Fruit fly (Drosophila melanogaster) whole organism, embryonic: ENCODE data around the gene Pgant8.

Experiments used
- Ada2b ChIP-seq: fragments of 200-800 bp; sonication (Bioruptor generic); IDR thresholded peaks from 2 replicates; pipeline ENCODE4 v1.3.6; 2022; ENCODE audit warnings: missing biosample characterization, missing genetic modification characterization
- Aef1 ChIP-seq: fragments of 200-800 bp; sonication (Bioruptor generic); IDR thresholded peaks from 3 replicates; pipeline ENCODE4 v1.3.6; 2022; ENCODE audit warnings: missing biosample characterization, missing genetic modification characterization
- Antp ChIP-seq: fragments of 200-800 bp; sonication (Bioruptor generic); optimal IDR thresholded peaks from 3 replicates; lab custom pipeline; 2016; ENCODE audit warnings: missing biosample characterization, missing genetic modification characterization
- Blimp-1 ChIP-seq: fragments of 200-800 bp; sonication (Bioruptor generic); optimal IDR thresholded peaks from 3 replicates; lab custom pipeline; 2018; ENCODE audit warnings: missing biosample characterization, missing genetic modification characterization, mild to moderate bottlenecking, moderate library complexity, missing genetic modification reagents
- CG10274 ChIP-seq: fragments of 200-800 bp; sonication (Bioruptor generic); optimal IDR thresholded peaks from 3 replicates; lab custom pipeline; 2017; ENCODE audit warnings: missing biosample characterization, mild to moderate bottlenecking, missing genetic modification characterization
- CG11093 ChIP-seq: fragments of 200-800 bp; sonication (Bioruptor generic); IDR thresholded peaks from 3 replicates; pipeline ENCODE4 v1.3.6; 2022; ENCODE audit warnings: missing biosample characterization, missing genetic modification characterization
- CG11696 ChIP-seq: fragments of 200-800 bp; sonication (Bioruptor generic); IDR thresholded peaks from 2 replicates; pipeline ENCODE4 v1.3.6; 2022; ENCODE audit warnings: missing biosample characterization, missing genetic modification characterization
- CG12391 ChIP-seq: fragments of 200-800 bp; sonication (Bioruptor generic); optimal IDR thresholded peaks from 3 replicates; lab custom pipeline; 2018; ENCODE audit warnings: missing biosample characterization, mild to moderate bottlenecking, missing genetic modification characterization, moderate library complexity
- CG15269 ChIP-seq: fragments of 200-800 bp; sonication (Bioruptor generic); optimal IDR thresholded peaks from 2 replicates; lab custom pipeline; 2018; ENCODE audit warnings: missing biosample characterization, mild to moderate bottlenecking, missing genetic modification characterization, moderate library complexity
- CG15696 ChIP-seq: fragments of 200-800 bp; sonication (Bioruptor generic); optimal IDR thresholded peaks from 2 replicates; lab custom pipeline; 2019; ENCODE audit warnings: missing biosample characterization, mild to moderate bottlenecking, missing genetic modification characterization, moderate library complexity
- CG17829 ChIP-seq: fragments of 200-800 bp; optimal IDR thresholded peaks from 2 replicates; lab custom pipeline; 2019; ENCODE audit warnings: missing biosample characterization, mild to moderate bottlenecking, missing genetic modification characterization, moderate library complexity
- CG4404 ChIP-seq: fragments of 200-800 bp; sonication (Bioruptor generic); IDR thresholded peaks from 2 replicates; pipeline ENCODE4 v1.3.6; 2022; ENCODE audit warnings: missing biosample characterization, missing genetic modification characterization
- CG4707 ChIP-seq: fragments of 200-800 bp; sonication (Bioruptor generic); optimal IDR thresholded peaks from 2 replicates; lab custom pipeline; 2018; ENCODE audit warnings: missing biosample characterization, mild to moderate bottlenecking, missing genetic modification characterization, moderate library complexity
- CG6254 ChIP-seq: fragments of 200-800 bp; sonication (Bioruptor generic); optimal IDR thresholded peaks from 3 replicates; lab custom pipeline; 2017; ENCODE audit warnings: mild to moderate bottlenecking, missing biosample characterization, missing genetic modification reagents, missing genetic modification characterization
- CG6654 ChIP-seq: fragments of 200-800 bp; sonication (Bioruptor generic); optimal IDR thresholded peaks from 2 replicates; lab custom pipeline; 2017; ENCODE audit warnings: missing biosample characterization, mild to moderate bottlenecking, missing genetic modification characterization
- CG8924 ChIP-seq: fragments of 200-800 bp; optimal IDR thresholded peaks from 3 replicates; lab custom pipeline; 2019; ENCODE audit warnings: missing biosample characterization, mild to moderate bottlenecking, missing genetic modification characterization, moderate library complexity
- CG9727 ChIP-seq: fragments of 200-800 bp; sonication (Bioruptor generic); optimal IDR thresholded peaks from 3 replicates; lab custom pipeline; 2017; ENCODE audit warnings: missing biosample characterization, mild to moderate bottlenecking, missing genetic modification characterization
- CG9817 ChIP-seq: fragments of 200-800 bp; sonication (Bioruptor generic); optimal IDR thresholded peaks from 2 replicates; lab custom pipeline; 2018; ENCODE audit warnings: missing biosample characterization, mild to moderate bottlenecking, missing genetic modification characterization, moderate library complexity
- Dbx ChIP-seq: fragments of 200-800 bp; sonication (Bioruptor generic); IDR thresholded peaks from 3 replicates; pipeline ENCODE4 v1.3.6; 2022; ENCODE audit warnings: missing biosample characterization, missing genetic modification characterization
- ERR ChIP-seq: fragments of 200-800 bp; sonication (Bioruptor generic); optimal IDR thresholded peaks from 2 replicates; lab custom pipeline; 2016; ENCODE audit warnings: missing biosample characterization, missing genetic modification characterization
- HHEX ChIP-seq: fragments of 200-800 bp; sonication (Bioruptor generic); optimal IDR thresholded peaks from 3 replicates; lab custom pipeline; 2017; ENCODE audit warnings: missing biosample characterization, mild to moderate bottlenecking, missing genetic modification characterization, missing genetic modification reagents
- MTF-1 ChIP-seq: fragments of 200-800 bp; sonication (Bioruptor generic); optimal IDR thresholded peaks from 2 replicates; lab custom pipeline; 2018; ENCODE audit warnings: missing biosample characterization, mild to moderate bottlenecking, missing genetic modification characterization, borderline replicate concordance
- Rx ChIP-seq: fragments of 200-800 bp; sonication (Bioruptor generic); IDR thresholded peaks from 2 replicates; pipeline ENCODE4 v1.3.6; 2022; ENCODE audit warnings: missing biosample characterization, missing genetic modification characterization
- Xrp1 ChIP-seq: fragments of 200-800 bp; sonication (Bioruptor generic); IDR thresholded peaks from 2 replicates; pipeline ENCODE4 v1.3.6; 2022; ENCODE audit warnings: missing biosample characterization, missing genetic modification characterization
- YL-1 ChIP-seq: fragments of 200-800 bp; sonication (Bioruptor generic); optimal IDR thresholded peaks from 3 replicates; lab custom pipeline; 2017; ENCODE audit warnings: missing biosample characterization, mild to moderate bottlenecking, missing genetic modification characterization
- ac ChIP-seq: fragments of 200-800 bp; sonication (Bioruptor generic); optimal IDR thresholded peaks from 3 replicates; lab custom pipeline; 2017; ENCODE audit warnings: missing biosample characterization, mild to moderate bottlenecking, missing genetic modification characterization
- aop ChIP-seq: fragments of 200-800 bp; sonication (Bioruptor generic); IDR thresholded peaks from 2 replicates; pipeline ENCODE4 v1.3.6; 2022; ENCODE audit warnings: missing biosample characterization, missing genetic modification characterization
- ase ChIP-seq: fragments of 200-800 bp; sonication (Bioruptor generic); IDR thresholded peaks from 3 replicates; pipeline ENCODE4 v1.3.6; 2022; ENCODE audit warnings: missing biosample characterization, missing genetic modification characterization
- cato ChIP-seq: fragments of 200-800 bp; sonication (Bioruptor generic); optimal IDR thresholded peaks from 2 replicates; lab custom pipeline; 2016; ENCODE audit warnings: missing biosample characterization, missing genetic modification characterization, borderline replicate concordance
- chm ChIP-seq: fragments of 200-800 bp; sonication (Bioruptor generic); IDR thresholded peaks from 2 replicates; pipeline ENCODE4 v1.3.6; 2022; ENCODE audit warnings: missing biosample characterization, missing genetic modification characterization
- crc ChIP-seq: fragments of 200-800 bp; sonication (Bioruptor generic); optimal IDR thresholded peaks from 2 replicates; lab custom pipeline; 2016; ENCODE audit warnings: missing biosample characterization, missing genetic modification characterization
- croc ChIP-seq: fragments of 200-800 bp; sonication (Bioruptor generic); conservative IDR thresholded peaks from 3 replicates; pipeline ENCODE4 v1.3.6; 2022; ENCODE audit warnings: missing biosample characterization, missing genetic modification characterization
- crp ChIP-seq, 2 experiments: fragments of 200-800 bp; sonication (Bioruptor generic); optimal IDR thresholded peaks; 2 replicates in 1 of 2; 3 replicates in 1 of 2; lab custom pipeline; 2017; ENCODE audit warnings: missing biosample characterization in 2 of 2, missing genetic modification characterization in 2 of 2, mild to moderate bottlenecking in 1 of 2, moderate library complexity in 1 of 2
- dm ChIP-seq: fragments of 200-800 bp; sonication (Bioruptor generic); optimal IDR thresholded peaks from 3 replicates; lab custom pipeline; 2016; ENCODE audit warnings: missing biosample characterization, missing genetic modification characterization
- ewg ChIP-seq: fragments of 200-800 bp; sonication (Bioruptor generic); optimal IDR thresholded peaks from 3 replicates; lab custom pipeline; 2017; ENCODE audit warnings: mild to moderate bottlenecking, missing biosample characterization, missing genetic modification reagents, missing genetic modification characterization
- fd102C ChIP-seq: fragments of 200-800 bp; sonication (Bioruptor generic); optimal IDR thresholded peaks from 2 replicates; lab custom pipeline; 2018; ENCODE audit warnings: missing biosample characterization, mild to moderate bottlenecking, missing genetic modification characterization, moderate library complexity
- gcm ChIP-seq: fragments of 200-800 bp; sonication (Bioruptor generic); optimal IDR thresholded peaks from 2 replicates; lab custom pipeline; 2019; ENCODE audit warnings: missing biosample characterization, mild to moderate bottlenecking, missing genetic modification characterization, moderate library complexity
- gt ChIP-seq: fragments of 200-800 bp; sonication (Bioruptor generic); IDR thresholded peaks from 2 replicates; pipeline ENCODE4 v1.3.6; 2022; ENCODE audit warnings: missing biosample characterization, missing genetic modification characterization
- jing ChIP-seq: fragments of 200-800 bp; sonication (Bioruptor generic); optimal IDR thresholded peaks from 2 replicates; lab custom pipeline; 2018; ENCODE audit warnings: missing biosample characterization, mild to moderate bottlenecking, missing genetic modification characterization
- kay ChIP-seq: fragments of 200-800 bp; sonication (Bioruptor generic); optimal IDR thresholded peaks from 2 replicates; lab custom pipeline; 2016; ENCODE audit warnings: missing biosample characterization, missing genetic modification characterization
- lilli ChIP-seq: fragments of 200-800 bp; sonication (Bioruptor generic); optimal IDR thresholded peaks from 3 replicates; lab custom pipeline; 2016; ENCODE audit warnings: missing biosample characterization, missing genetic modification characterization
- lmd ChIP-seq: fragments of 200-800 bp; sonication (Bioruptor generic); IDR thresholded peaks from 2 replicates; pipeline ENCODE4 v1.3.6; 2022; ENCODE audit warnings: missing biosample characterization, missing genetic modification characterization
- otp ChIP-seq: fragments of 200-800 bp; sonication (Bioruptor generic); IDR thresholded peaks from 3 replicates; pipeline ENCODE4, ENCODE4 v1.3.6; 2022; ENCODE audit warnings: missing biosample characterization, missing genetic modification characterization
- p53 ChIP-seq: fragments of 200-800 bp; sonication (Bioruptor generic); optimal IDR thresholded peaks from 2 replicates; lab custom pipeline; 2016; ENCODE audit warnings: missing biosample characterization, missing genetic modification characterization
- psq ChIP-seq: fragments of 200-800 bp; sonication (Bioruptor generic); optimal IDR thresholded peaks from 2 replicates; lab custom pipeline; 2017; ENCODE audit warnings: missing biosample characterization, missing genetic modification characterization
- rib ChIP-seq: fragments of 200-800 bp; sonication (Bioruptor generic); IDR thresholded peaks from 2 replicates; pipeline ENCODE4 v1.3.6; 2022; ENCODE audit warnings: missing biosample characterization, missing genetic modification characterization
- shn ChIP-seq: fragments of 200-800 bp; sonication (Bioruptor generic); optimal IDR thresholded peaks from 3 replicates; lab custom pipeline; 2016; ENCODE audit warnings: missing biosample characterization, missing genetic modification characterization
- so ChIP-seq: fragments of 200-800 bp; sonication (Bioruptor generic); IDR thresholded peaks from 3 replicates; pipeline ENCODE4 v1.3.6; 2022; ENCODE audit warnings: missing biosample characterization, missing genetic modification characterization
- zfh1 ChIP-seq: fragments of 200-800 bp; sonication (Bioruptor generic); IDR thresholded peaks from 3 replicates; pipeline ENCODE4 v1.3.6; 2022; ENCODE audit warnings: missing biosample characterization, missing genetic modification characterization

Pgant8 gene

DNA sequence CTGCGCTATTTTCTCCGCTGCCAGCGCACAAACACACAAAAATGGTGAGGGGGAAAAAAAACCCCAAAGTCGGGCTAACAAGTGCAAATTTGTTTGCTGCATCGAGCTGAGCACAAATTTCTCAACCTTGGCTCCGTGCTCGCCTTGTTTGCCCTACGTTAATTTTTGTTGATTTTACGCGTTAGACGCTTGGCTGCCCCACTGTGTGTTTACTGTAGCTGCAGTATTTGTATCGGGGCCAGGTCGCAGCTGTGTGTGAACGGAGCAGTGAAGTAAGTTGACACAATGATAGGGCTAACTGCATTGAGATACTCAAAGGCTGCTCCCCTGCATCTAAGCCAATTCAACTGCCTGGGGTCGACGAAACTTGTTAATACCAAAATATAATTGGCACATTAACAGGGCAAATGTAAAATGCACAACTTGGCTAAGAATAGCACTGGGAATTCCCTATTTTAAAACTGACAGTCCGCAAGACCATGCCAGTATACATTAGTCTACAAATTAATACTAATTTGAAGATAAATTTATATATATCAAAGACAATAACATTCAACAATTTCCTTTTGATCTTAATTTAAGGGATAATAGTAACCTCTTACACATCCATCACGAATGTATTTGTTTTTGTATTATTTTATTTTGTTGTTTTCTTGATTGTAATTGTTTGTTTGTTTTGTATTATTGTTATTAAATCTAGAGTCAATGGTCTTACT is 32.3 kb downstream of the Pgant8 start, which contains the start of gene CG42571 (continued):
- TF ChIP-seq crc (GFP tag; lab: Kevin White, UChicago): no peak
- TF ChIP-seq Aef1 (GFP tag; lab: Robert Waterston, UW): no peak
- peak; percentile 21 for TF ChIP-seq fd102C (GFP tag; lab: Kevin White, UChicago)
- no peak for TF ChIP-seq croc (GFP tag; lab: Robert Waterston, UW)
- peak; percentile 48 for TF ChIP-seq CG6254 (GFP tag; lab: Kevin White, UChicago)
- TF ChIP-seq ac (GFP tag; lab: Kevin White, UChicago): peak; percentile 80
- no peak for TF ChIP-seq Dbx (GFP tag; lab: Robert Waterston, UW)
- no peak for TF ChIP-seq jing (GFP tag; lab: Kevin White, UChicago)
- no peak for TF ChIP-seq CG10274 (GFP tag; lab: Kevin White, UChicago)
- no peak for TF ChIP-seq psq (GFP tag; lab: Kevin White, UChicago)
- TF ChIP-seq shn (GFP tag; lab: Kevin White, UChicago): peak; percentile 31
- no peak for TF ChIP-seq CG6654
- TF ChIP-seq ewg (GFP tag; lab: Kevin White, UChicago): peak; percentile 10
- TF ChIP-seq ase (GFP tag; lab: Robert Waterston, UW): no peak
- TF ChIP-seq otp: peak; percentile 79
- peak; percentile 40 for TF ChIP-seq CG8924
- TF ChIP-seq Rx (GFP tag; lab: Robert Waterston, UW): no peak
- TF ChIP-seq CG9817: no peak
- TF ChIP-seq YL-1: peak; percentile 25
- peak; percentile 71 for TF ChIP-seq CG4707 (GFP tag; lab: Kevin White, UChicago)
- TF ChIP-seq MTF-1 (GFP tag; lab: Kevin White, UChicago): peak; percentile 62
- no peak for TF ChIP-seq CG11093 (GFP tag; lab: Robert Waterston, UW)
- peak; percentile 50 for TF ChIP-seq Blimp-1 (GFP tag; lab: Kevin White, UChicago)
- no peak for TF ChIP-seq kay (GFP tag; lab: Kevin White, UChicago)
- no peak for TF ChIP-seq lilli (GFP tag; lab: Kevin White, UChicago)
- TF ChIP-seq CG12391 (tag; lab: Kevin White, UChicago): peak; percentile 4
- TF ChIP-seq rib (GFP tag; lab: Robert Waterston, UW): no peak
- TF ChIP-seq so: no peak
- TF ChIP-seq gt (GFP tag; lab: Robert Waterston, UW): no peak
- peak; percentile 28 for TF ChIP-seq HHEX (GFP tag; lab: Kevin White, UChicago)
- TF ChIP-seq Antp (GFP tag; lab: Kevin White, UChicago): peak; percentile 8
- no peak for TF ChIP-seq CG15269
- TF ChIP-seq lmd (GFP tag; lab: Robert Waterston, UW): no peak
- no peak for TF ChIP-seq CG4404 (GFP tag; lab: Robert Waterston, UW)
- TF ChIP-seq ERR (GFP tag; lab: Kevin White, UChicago): no peak
- no peak for TF ChIP-seq cato (GFP tag; lab: Kevin White, UChicago)
- TF ChIP-seq zfh1 (GFP tag; lab: Robert Waterston, UW): peak; percentile 71; the same call in 2 of the 3 replicates
- no peak for TF ChIP-seq CG17829 (tag; lab: Kevin White, UChicago)
- TF ChIP-seq gcm (GFP tag; lab: Kevin White, UChicago): peak; percentile 10
- TF ChIP-seq Ada2b (GFP tag; lab: Robert Waterston, UW): 0 out of 2 replicates have a peak, but pooled peaks have one; percentile 5
- peak; percentile 58 for TF ChIP-seq CG9727
- peak; percentile 50; the same call in 1 of the 2 replicates for TF ChIP-seq chm (GFP tag; lab: Robert Waterston, UW)
- TF ChIP-seq p53 (GFP tag; lab: Kevin White, UChicago): no peak
- TF ChIP-seq dm (GFP tag; lab: Kevin White, UChicago): no peak
- no peak for TF ChIP-seq crp (GFP tag; optimal IDR thresholded peaks at IDR 0.05; lab: Kevin White, UChicago)
- no peak for TF ChIP-seq aop
- peak; percentile 60 for TF ChIP-seq CG15696
- TF ChIP-seq Xrp1 (GFP tag; lab: Robert Waterston, UW): peak; percentile 78
- TF ChIP-seq CG11696: peak; percentile 43; the same call in 1 of the 2 replicates
